Fruit fly (Drosophila melanogaster) whole organism, adult: ENCODE results near the gene CG31088.
"Not testable (repeated sequence)": the region's sequence is repeated elsewhere in the genome, so short reads cannot be mapped to it uniquely, and the experiment has no call there.

Source experiments
- CG5204 ChIP-seq: fragments of 200-800 bp; sonication (Bioruptor generic); optimal IDR thresholded peaks from 2 replicates; lab custom pipeline; 2016; ENCODE audit warnings: missing biosample characterization, missing genetic modification characterization
- cic ChIP-seq: fragments of 200-800 bp; sonication (Bioruptor generic); optimal IDR thresholded peaks from 2 replicates; lab custom pipeline; 2017; ENCODE audit warnings: missing biosample characterization, mild to moderate bottlenecking, missing genetic modification characterization, moderate library complexity
- tj ChIP-seq: fragments of 200-800 bp; sonication (Bioruptor generic); optimal IDR thresholded peaks from 3 replicates; lab custom pipeline; 2017; ENCODE audit warnings: missing biosample characterization, mild to moderate bottlenecking, missing genetic modification characterization, moderate library complexity

DNA sequence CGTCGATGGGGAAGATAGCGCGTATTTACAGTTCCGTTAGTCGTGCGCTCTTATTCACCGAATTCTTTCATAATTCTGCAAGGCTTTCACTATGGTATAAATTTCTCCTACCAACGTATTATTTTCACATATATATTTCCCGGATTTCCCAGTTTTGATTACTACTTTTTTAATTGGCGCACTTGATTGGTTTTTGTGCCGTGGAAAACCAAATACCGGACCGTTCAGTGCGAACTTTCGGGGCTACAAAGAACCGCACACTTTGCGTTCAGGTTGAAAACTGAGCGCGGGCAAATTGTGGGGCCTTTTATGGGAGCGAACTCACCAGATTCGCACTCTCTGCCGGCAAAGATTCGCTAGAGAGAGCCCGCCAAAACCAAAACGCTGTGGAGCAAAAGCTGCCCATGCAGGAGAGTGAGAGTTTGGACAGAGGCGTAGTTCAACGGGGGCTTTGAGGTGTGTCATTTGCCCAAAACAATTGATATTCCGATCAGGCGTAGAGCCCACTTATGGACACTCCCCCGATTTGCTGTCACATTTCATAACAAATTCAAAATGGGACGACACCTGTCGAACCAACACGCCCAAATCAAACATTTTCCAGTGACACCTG is 49.5 kb downstream of the CG31088 start:
- not testable (repeated sequence) for TF ChIP-seq cic, CG5204, tj (GFP tag; lab: Kevin White, UChicago)
